Fruit fly (Drosophila melanogaster) whole organism, embryonic: ENCODE results near the gene Mical.

ENCODE experiments used
- CG15011 ChIP-seq: fragments of 200-800 bp; sonication (Bioruptor generic); optimal IDR thresholded peaks from 3 replicates; lab custom pipeline; 2018; ENCODE audit warnings: missing biosample characterization, mild to moderate bottlenecking, missing genetic modification characterization
- CG15696 ChIP-seq: fragments of 200-800 bp; sonication (Bioruptor generic); optimal IDR thresholded peaks from 2 replicates; lab custom pipeline; 2019; ENCODE audit warnings: missing biosample characterization, mild to moderate bottlenecking, missing genetic modification characterization, moderate library complexity
- Vsx1 ChIP-seq: fragments of 200-800 bp; sonication (Bioruptor generic); optimal IDR thresholded peaks from 2 replicates; lab custom pipeline; 2017; ENCODE audit warnings: missing biosample characterization, mild to moderate bottlenecking, missing genetic modification characterization, missing genetic modification reagents
- bab2 ChIP-seq: fragments of 200-800 bp; sonication (Bioruptor generic); optimal IDR thresholded peaks from 2 replicates; lab custom pipeline; 2016; ENCODE audit warnings: missing biosample characterization, missing genetic modification characterization
- emc ChIP-seq: fragments of 200-800 bp; sonication (Bioruptor generic); optimal IDR thresholded peaks from 2 replicates; lab custom pipeline; 2016; ENCODE audit warnings: missing biosample characterization, missing genetic modification characterization
- fd3F ChIP-seq: fragments of 200-800 bp; sonication (Bioruptor generic); optimal IDR thresholded peaks from 2 replicates; lab custom pipeline; 2018; ENCODE audit warnings: missing biosample characterization, mild to moderate bottlenecking, missing genetic modification characterization, moderate library complexity
- insv ChIP-seq, 2 experiments: fragments of 200-800 bp; sonication (Bioruptor generic); optimal IDR thresholded peaks; 3 replicates each; lab custom pipeline; 2016 to 2018; ENCODE audit warnings: missing biosample characterization in 2 of 2, missing genetic modification characterization in 2 of 2
- nerfin-1 ChIP-seq: fragments of 200-800 bp; sonication (Bioruptor generic); optimal IDR thresholded peaks from 3 replicates; lab custom pipeline; 2019; ENCODE audit warnings: missing biosample characterization, mild to moderate bottlenecking, missing genetic modification characterization, moderate library complexity
- sim ChIP-seq: fragments of 200-800 bp; sonication (Bioruptor generic); IDR thresholded peaks from 2 replicates; pipeline ENCODE4 v1.3.6; 2022; ENCODE audit warnings: missing biosample characterization, missing genetic modification characterization

- TF ChIP-seq CG15011 (GFP tag; lab: Kevin White, UChicago) (no peak), sim (GFP tag; lab: Robert Waterston, UW) (no peak), emc (no peak), bab2 (GFP tag; lab: Kevin White, UChicago) (no peak), CG15696 (tag; lab: Kevin White, UChicago) (no peak), Vsx1 (no peak), fd3F (GFP tag; lab: Kevin White, UChicago) (no peak), insv (GFP tag; optimal IDR thresholded peaks at IDR 0.05; lab: Kevin White, UChicago) (no peak), nerfin-1 (tag; lab: Kevin White, UChicago) (no peak)
Observed at dm6 chr3R:9951679-9952078, 91.0 kb downstream of the Mical start.
